Fruit fly (Drosophila melanogaster) Kc167 (cell line): ENCODE measurements around the gene jb.

ENCODE experiments used
- Sin3A ChIP-seq: fragments of >200 bp; optimal IDR thresholded peaks from 2 replicates; lab custom pipeline; 2018; ENCODE audit warnings: missing external identifiers
- psq ChIP-seq: fragments of >200 bp; optimal IDR thresholded peaks from 2 replicates; lab custom pipeline; 2017; ENCODE audit warnings: missing external identifiers

dm6 chrX:20413481-20413880 lies 22.9 kb upstream of the jb start, which contains the start of gene CG15459:
- TF ChIP-seq Sin3A (lab: Kevin White, UChicago): no peak
- no peak for TF ChIP-seq psq (lab: Kevin White, UChicago)
